Worm (Caenorhabditis elegans) whole organism, L4 larva: ENCODE measurements around the gene cpi-1.

ENCODE experiments used
- Y105C5A.15 ChIP-seq: fragments of 200-800 bp; sonication (Bioruptor generic); IDR thresholded peaks from 2 replicates; pipeline ENCODE4 v1.3.6; 2022; ENCODE audit warnings: missing genetic modification characterization, missing compliant biosample characterization
- Y48G9A.11 ChIP-seq: fragments of 200-800 bp; sonication (Bioruptor generic); IDR thresholded peaks from 2 replicates; pipeline ENCODE4 v1.3.6; 2022; ENCODE audit warnings: missing genetic modification reagents, missing genetic modification characterization, missing compliant biosample characterization
- ama-1 ChIP-seq: fragments of 150-350 bp; optimal IDR thresholded peaks from 2 replicates; lab custom pipeline; 2014; ENCODE audit warnings: inconsistent platforms, mixed read lengths
- ceh-20 ChIP-seq: fragments of 200-800 bp; sonication (Bioruptor generic); IDR thresholded peaks from 2 replicates; pipeline ENCODE4 v1.3.6; 2022; ENCODE audit warnings: missing genetic modification reagents, missing genetic modification characterization, missing compliant biosample characterization
- ceh-62 ChIP-seq: sonication (generic microtip); optimal IDR thresholded peaks from 2 replicates; lab custom pipeline; 2017; ENCODE audit warnings: missing biosample characterization, missing genetic modification characterization
- ces-1 ChIP-seq: fragments of 150-350 bp; sonication (generic microtip); optimal IDR thresholded peaks from 4 replicates; lab custom pipeline; 2014; ENCODE audit warnings: missing biosample characterization, missing genetic modification reagents, missing genetic modification characterization
- daf-16 ChIP-seq, 3 experiments: sonication (generic microtip); optimal IDR thresholded peaks; 2 replicates each; lab custom pipeline; 2016 to 2017; ENCODE audit warnings: missing genetic modification characterization in 3 of 3, missing genetic modification reagents in 3 of 3, mild to moderate bottlenecking in 2 of 3, missing compliant biosample characterization in 2 of 3, missing biosample characterization in 1 of 3, moderate library complexity in 1 of 3
- daf-19 ChIP-seq: fragments of 200-800 bp; sonication (Bioruptor generic); conservative IDR thresholded peaks from 2 replicates; pipeline ENCODE4 v1.3.6; 2022; ENCODE audit warnings: missing genetic modification characterization, missing compliant biosample characterization
- dmd-6 ChIP-seq: fragments of 200-800 bp; sonication (Bioruptor generic); IDR thresholded peaks from 2 replicates; pipeline ENCODE4 v1.3.6; 2022; ENCODE audit warnings: missing genetic modification reagents, missing genetic modification characterization, missing compliant biosample characterization
- dve-1 ChIP-seq: sonication (generic microtip); optimal IDR thresholded peaks from 2 replicates; lab custom pipeline; 2017; ENCODE audit warnings: antibody characterized with exemption, mild to moderate bottlenecking, missing genetic modification characterization, missing compliant biosample characterization; ENCODE audit not compliant: insufficient read depth
- egl-27 ChIP-seq: sonication (generic microtip); optimal IDR thresholded peaks from 3 replicates; lab custom pipeline; 2017; ENCODE audit warnings: missing biosample characterization, missing genetic modification reagents, missing genetic modification characterization
- fkh-10 ChIP-seq: fragments of 150-350 bp; optimal IDR thresholded peaks from 2 replicates; lab custom pipeline; 2014; ENCODE audit warnings: missing biosample characterization, missing genetic modification reagents, missing genetic modification characterization
- fos-1 ChIP-seq: fragments of 150-350 bp; optimal IDR thresholded peaks from 2 replicates; lab custom pipeline; 2014; ENCODE audit warnings: missing biosample characterization, missing genetic modification characterization
- hif-1 ChIP-seq, 2 experiments: sonication (generic microtip); optimal IDR thresholded peaks; 2 replicates each; lab custom pipeline; 2016 to 2017; ENCODE audit warnings: missing compliant biosample characterization in 2 of 2, missing genetic modification characterization in 2 of 2, missing genetic modification reagents in 2 of 2, missing genotype in 2 of 2, mild to moderate bottlenecking in 1 of 2
- hlh-30 ChIP-seq: sonication (generic microtip); optimal IDR thresholded peaks from 2 replicates; lab custom pipeline; 2017; ENCODE audit warnings: antibody characterized with exemption, mild to moderate bottlenecking, missing genetic modification characterization, missing compliant biosample characterization; ENCODE audit not compliant: insufficient read depth
- jun-1 ChIP-seq: fragments of 150-350 bp; optimal IDR thresholded peaks from 2 replicates; lab custom pipeline; 2014; ENCODE audit warnings: missing biosample characterization, missing genetic modification reagents, missing genetic modification characterization
- lim-7 ChIP-seq: fragments of 200-800 bp; sonication (Bioruptor generic); IDR thresholded peaks from 2 replicates; pipeline ENCODE4 v1.3.6; 2022; ENCODE audit warnings: missing genetic modification characterization, missing compliant biosample characterization
- lin-15B ChIP-seq: fragments of 150-350 bp; sonication (generic microtip); optimal IDR thresholded peaks from 3 replicates; lab custom pipeline; 2014; ENCODE audit warnings: missing biosample characterization, missing genetic modification characterization
- lin-39 ChIP-seq: fragments of 150-350 bp; optimal IDR thresholded peaks from 2 replicates; lab custom pipeline; 2014; ENCODE audit warnings: missing biosample characterization, missing genetic modification reagents, missing genetic modification characterization
- lir-3 ChIP-seq: sonication (generic microtip); optimal IDR thresholded peaks from 2 replicates; lab custom pipeline; 2016; ENCODE audit warnings: mild to moderate bottlenecking, missing genetic modification characterization, missing compliant biosample characterization
- lsy-2 ChIP-seq, 2 experiments: fragments of 150-350 bp in 1 of 2; sonication (generic microtip) in 1 of 2; optimal IDR thresholded peaks; 2 replicates each; lab custom pipeline; 2014 to 2017; ENCODE audit warnings: missing biosample characterization in 2 of 2, missing genetic modification characterization in 2 of 2
- madf-5 ChIP-seq, 2 experiments: fragments of 200-800 bp; sonication (Bioruptor generic); IDR thresholded peaks; 2 replicates each; pipeline ENCODE4 v1.3.6; 2022; ENCODE audit warnings: missing compliant biosample characterization in 2 of 2, missing genetic modification characterization in 2 of 2
- madf-9 ChIP-seq: fragments of 200-800 bp; sonication (Bioruptor generic); conservative IDR thresholded peaks from 2 replicates; pipeline ENCODE4 v1.3.6; 2022; ENCODE audit warnings: missing genetic modification reagents, missing genetic modification characterization, missing compliant biosample characterization
- mdl-1 ChIP-seq, 2 experiments: fragments of 150-350 bp in 1 of 2; sonication (generic microtip) in 1 of 2; optimal IDR thresholded peaks; 2 replicates each; lab custom pipeline; 2014 to 2017; ENCODE audit warnings: missing biosample characterization in 2 of 2, missing genetic modification characterization in 2 of 2
- mep-1 ChIP-seq: fragments of 150-350 bp; sonication (generic microtip); optimal IDR thresholded peaks from 3 replicates; lab custom pipeline; 2014; ENCODE audit warnings: missing biosample characterization, missing genetic modification characterization
- nhr-11 ChIP-seq: fragments of 150-350 bp; optimal IDR thresholded peaks from 2 replicates; lab custom pipeline; 2014; ENCODE audit warnings: missing biosample characterization, missing genetic modification characterization
- nhr-25 ChIP-seq: sonication (generic microtip); optimal IDR thresholded peaks from 2 replicates; lab custom pipeline; 2017; ENCODE audit warnings: missing genetic modification characterization, mild to moderate bottlenecking, missing compliant biosample characterization, antibody characterized with exemption, moderate library complexity, borderline replicate concordance; ENCODE audit not compliant: insufficient read depth
- nhr-28 ChIP-seq: fragments of 150-350 bp; optimal IDR thresholded peaks from 2 replicates; lab custom pipeline; 2014; ENCODE audit warnings: missing biosample characterization, missing genetic modification characterization
- nhr-41 ChIP-seq: fragments of 200-800 bp; sonication (Bioruptor generic); IDR thresholded peaks from 2 replicates; pipeline ENCODE4 v1.3.6; 2022; ENCODE audit warnings: missing genetic modification reagents, missing genetic modification characterization, missing compliant biosample characterization
- nhr-42 ChIP-seq: fragments of 200-800 bp; sonication (Bioruptor generic); IDR thresholded peaks from 2 replicates; pipeline ENCODE4 v1.3.6; 2022; ENCODE audit warnings: missing genetic modification characterization, missing compliant biosample characterization
- nhr-6 ChIP-seq: fragments of 150-350 bp; optimal IDR thresholded peaks from 2 replicates; lab custom pipeline; 2014; ENCODE audit warnings: missing biosample characterization, missing genetic modification characterization
- nhr-76 ChIP-seq: fragments of 150-350 bp; optimal IDR thresholded peaks from 2 replicates; lab custom pipeline; 2014; ENCODE audit warnings: missing biosample characterization, missing genetic modification characterization
- nhr-77 ChIP-seq: fragments of 150-350 bp; optimal IDR thresholded peaks from 2 replicates; lab custom pipeline; 2014; ENCODE audit warnings: missing biosample characterization, missing genetic modification characterization
- pha-4 ChIP-seq, 2 experiments: fragments of 150-350 bp in 1 of 2; fragments of 200-800 bp in 1 of 2; sonication (Bioruptor generic) in 1 of 2; IDR thresholded peaks in 1 of 2; optimal IDR thresholded peaks in 1 of 2; 2 replicates each; pipeline versions ENCODE4 v1.3.6 to Lab custom; 2014 to 2022; ENCODE audit warnings: missing genetic modification characterization in 2 of 2, missing genetic modification reagents in 2 of 2, missing biosample characterization in 1 of 2, missing compliant biosample characterization in 1 of 2
- pqm-1 ChIP-seq: sonication (generic microtip); optimal IDR thresholded peaks from 2 replicates; lab custom pipeline; 2017; ENCODE audit warnings: missing biosample characterization, missing genetic modification characterization
- sdz-12 ChIP-seq: fragments of 200-800 bp; sonication (Bioruptor generic); optimal IDR thresholded peaks from 2 replicates; lab custom pipeline; 2018; ENCODE audit warnings: mild to moderate bottlenecking, missing genetic modification characterization, missing compliant biosample characterization
- tag-97 ChIP-seq: fragments of 200-800 bp; sonication (Bioruptor generic); IDR thresholded peaks from 2 replicates; pipeline ENCODE4 v1.3.6; 2022; ENCODE audit warnings: missing genetic modification characterization, missing compliant biosample characterization
- unc-39 ChIP-seq: sonication (generic microtip); optimal IDR thresholded peaks from 2 replicates; lab custom pipeline; 2017; ENCODE audit warnings: missing biosample characterization, missing genetic modification characterization
- unc-62 ChIP-seq, 3 experiments: fragments of 150-350 bp in 1 of 3; sonication (generic microtip); optimal IDR thresholded peaks in 2 of 3; peaks in 1 of 3; 1 replicate in 1 of 3; 2 replicates in 2 of 3; lab custom pipeline; 2014 to 2017; ENCODE audit warnings: missing biosample characterization in 3 of 3, missing genetic modification characterization in 3 of 3, missing genetic modification reagents in 3 of 3, missing genotype in 1 of 3
- zag-1 ChIP-seq: fragments of 150-350 bp; optimal IDR thresholded peaks from 2 replicates; lab custom pipeline; 2014; ENCODE audit warnings: missing biosample characterization, missing genetic modification characterization

Gene cpi-1

ce11 chrIV:6079925-6080324, 13.6 kb downstream of the cpi-1 start, which contains the start of gene ugt-19:
Gene ugt-19, minus strand, starts transcription at chrIV:6079952.
- peak; percentile 21 for TF ChIP-seq dve-1 (tag; lab: Kevin White, UChicago)
- peak; percentile 76 for TF ChIP-seq nhr-28 (tag; lab: Kevin White, UChicago)
- no peak for TF ChIP-seq nhr-42 (GFP tag; lab: Robert Waterston, UW)
- peak; percentile 87 for TF ChIP-seq pqm-1 (tag; lab: Kevin White, UChicago)
- no peak for TF ChIP-seq nhr-76 (tag; lab: Kevin White, UChicago)
- TF ChIP-seq lsy-2 (tag; optimal IDR thresholded peaks at IDR 0.05; lab: Kevin White, UChicago), result peak in 1 of 2 experiments; percentile 10
- TF ChIP-seq hif-1 (tag; optimal IDR thresholded peaks at IDR 0.05; lab: Kevin White, UChicago), result no peak
- no peak for TF ChIP-seq hlh-30
- TF ChIP-seq nhr-77, result no peak
- TF ChIP-seq dmd-6 (GFP tag; lab: Robert Waterston, UW), result peak; percentile 66; the same call in 1 of the 2 replicates
- no peak for TF ChIP-seq daf-16 (GFP tag; optimal IDR thresholded peaks at IDR 0.05; lab: Kevin White, UChicago)
- peak; percentile 44 for TF ChIP-seq daf-16 (tag; optimal IDR thresholded peaks at IDR 0.05; lab: Kevin White, UChicago)

- TF ChIP-seq Y105C5A.15 (GFP tag; lab: Robert Waterston, UW) (no peak), ceh-62 (tag; lab: Kevin White, UChicago) (no peak), sdz-12 (no peak), Y48G9A.11 (GFP tag; lab: Robert Waterston, UW) (no peak), lin-15B (no peak), nhr-6 (tag; lab: Kevin White, UChicago) (no peak), zag-1 (tag; lab: Kevin White, UChicago) (no peak)
Observed at ce11 chrIV:6076128-6076527, 17.4 kb downstream of the cpi-1 start, which contains the start of gene cpg-20. Gene cpg-20, minus strand, starts transcription at chrIV:6076228.

DNA sequence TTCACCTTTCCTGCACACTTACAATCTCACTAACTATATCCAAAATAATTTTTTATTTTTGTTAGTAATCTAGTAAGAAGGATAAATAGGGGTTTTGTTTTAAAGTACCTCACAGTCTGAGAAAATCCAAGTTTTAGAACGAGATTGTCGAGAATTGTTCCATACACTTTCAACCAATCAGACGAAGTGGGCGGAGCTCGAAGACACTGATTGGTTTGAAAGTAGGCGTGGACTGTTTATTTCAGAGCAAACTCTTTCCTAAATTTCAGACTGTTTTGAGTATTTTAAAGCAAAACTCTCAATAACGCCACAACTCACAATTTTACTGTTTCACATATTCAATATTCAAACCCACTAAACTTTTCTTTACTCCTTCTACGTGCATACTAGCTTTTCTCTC, 22.5 kb downstream of the cpi-1 start:
- TF ChIP-seq egl-27 (no peak), Y105C5A.15 (GFP tag; lab: Robert Waterston, UW) (no peak), pha-4 (GFP tag; IDR thresholded peaks at IDR 0.05; lab: Robert Waterston, UW) (no peak), pha-4 (tag; optimal IDR thresholded peaks at IDR 0.05; lab: Kevin White, UChicago) (no peak), unc-62 (GFP tag; optimal IDR thresholded peaks at IDR 0.05 in 1 of 2; lab: Kevin White, UChicago) (no peak), unc-62 (tag; optimal IDR thresholded peaks at IDR 0.05; lab: Kevin White, UChicago) (no peak), ama-1 (no peak), mep-1 (no peak), zag-1 (tag; lab: Kevin White, UChicago) (no peak), nhr-41 (GFP tag; lab: Robert Waterston, UW) (no peak), madf-9 (GFP tag; lab: Robert Waterston, UW) (no peak), unc-39 (tag; lab: Kevin White, UChicago) (no peak), jun-1 (tag; lab: Kevin White, UChicago) (no peak), lin-39 (tag; lab: Kevin White, UChicago) (no peak), ces-1 (GFP tag; lab: Kevin White, UChicago) (no peak)

DNA sequence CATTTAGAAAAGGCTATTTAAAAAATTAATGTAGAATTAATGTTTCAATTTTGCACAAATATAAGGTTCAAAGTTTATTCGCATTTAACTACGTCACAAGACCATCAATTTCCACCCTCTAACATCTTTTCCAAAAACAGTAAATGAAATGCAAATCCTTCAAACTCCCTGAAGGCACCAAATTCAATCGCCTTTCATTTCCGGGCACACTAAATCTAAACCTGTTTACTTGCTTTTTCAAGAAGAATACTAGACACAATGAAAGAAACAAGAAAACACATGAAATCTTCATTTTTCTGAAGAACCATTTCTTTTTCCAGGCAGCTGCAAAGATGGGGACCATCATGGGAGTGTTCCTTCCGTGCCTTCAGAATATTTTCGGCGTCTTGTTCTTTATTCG, 28.3 kb downstream of the cpi-1 start:
- TF ChIP-seq ces-1 (GFP tag; lab: Kevin White, UChicago), result peak; percentile 31
- TF ChIP-seq fkh-10 (GFP tag; lab: Kevin White, UChicago), result peak; percentile 75
- no peak for TF ChIP-seq nhr-25 (tag; lab: Kevin White, UChicago)
- TF ChIP-seq ceh-20, result no peak

- TF ChIP-seq ceh-20 (peak; percentile 62; the same call in 1 of the 2 replicates), Y105C5A.15 (GFP tag; lab: Robert Waterston, UW) (no peak), dmd-6 (GFP tag; lab: Robert Waterston, UW) (no peak), hlh-30 (no peak), ces-1 (GFP tag; lab: Kevin White, UChicago) (no peak), tag-97 (GFP tag; lab: Robert Waterston, UW) (no peak), jun-1 (tag; lab: Kevin White, UChicago) (no peak), lim-7 (GFP tag; lab: Robert Waterston, UW) (no peak), nhr-42 (GFP tag; lab: Robert Waterston, UW) (no peak), fos-1 (tag; lab: Kevin White, UChicago) (no peak), lsy-2 (tag; optimal IDR thresholded peaks at IDR 0.05; lab: Kevin White, UChicago) (peak in 1 of 2 experiments; percentile 54), madf-5 (GFP tag; IDR thresholded peaks at IDR 0.05; lab: Robert Waterston, UW) (no peak), daf-19 (no peak), nhr-11 (tag; lab: Kevin White, UChicago) (no peak), lir-3 (tag; lab: Kevin White, UChicago) (no peak), mdl-1 (tag; optimal IDR thresholded peaks at IDR 0.05; lab: Kevin White, UChicago) (no peak)
Observed at ce11 chrIV:6064657-6065056, 28.8 kb downstream of the cpi-1 start.
